Fruit fly (Drosophila melanogaster) whole organism, embryonic: ENCODE results near the gene CG11811.

Source experiments
- Asciz ChIP-seq: fragments of 200-800 bp; sonication (Bioruptor generic); optimal IDR thresholded peaks from 2 replicates; lab custom pipeline; 2017; ENCODE audit warnings: missing biosample characterization, mild to moderate bottlenecking, missing genetic modification characterization, missing genetic modification reagents
- Bgb ChIP-seq: fragments of 200-800 bp; sonication (Bioruptor generic); IDR thresholded peaks from 2 replicates; pipeline ENCODE4 v1.3.6; 2022; ENCODE audit warnings: missing biosample characterization, missing genetic modification characterization; ENCODE audit not compliant: partially characterized antibody
- CG14050 ChIP-seq: fragments of 200-800 bp; sonication (Bioruptor generic); IDR thresholded peaks from 3 replicates; pipeline ENCODE4 v1.3.6; 2022; ENCODE audit warnings: missing biosample characterization, missing genetic modification characterization
- CG2678 ChIP-seq: fragments of 200-800 bp; sonication (Bioruptor generic); optimal IDR thresholded peaks from 3 replicates; lab custom pipeline; 2019; ENCODE audit warnings: missing biosample characterization, mild to moderate bottlenecking, missing genetic modification characterization, moderate library complexity
- CG30431 ChIP-seq: fragments of 200-800 bp; sonication (Bioruptor generic); optimal IDR thresholded peaks from 2 replicates; lab custom pipeline; 2017; ENCODE audit warnings: missing biosample characterization, missing genetic modification characterization
- CG31388 ChIP-seq: fragments of 200-800 bp; sonication (Bioruptor generic); optimal IDR thresholded peaks from 2 replicates; lab custom pipeline; 2016; ENCODE audit warnings: missing biosample characterization, missing genetic modification characterization
- CG3847 ChIP-seq: fragments of 200-800 bp; sonication (Bioruptor generic); IDR thresholded peaks from 2 replicates; pipeline ENCODE4 v1.3.6; 2022; ENCODE audit warnings: missing biosample characterization, missing genetic modification characterization
- CG42726 ChIP-seq: fragments of 200-800 bp; sonication (Bioruptor generic); IDR thresholded peaks from 2 replicates; pipeline ENCODE4 v1.3.6; 2022; ENCODE audit warnings: missing biosample characterization, missing genetic modification characterization; ENCODE audit not compliant: partially characterized antibody
- CG43689 ChIP-seq: fragments of 200-800 bp; sonication (Bioruptor generic); IDR thresholded peaks from 2 replicates; pipeline ENCODE4 v1.3.6; 2022; ENCODE audit warnings: missing biosample characterization, missing genetic modification characterization
- CG5245 ChIP-seq: fragments of 200-800 bp; sonication (Bioruptor generic); optimal IDR thresholded peaks from 3 replicates; lab custom pipeline; 2016; ENCODE audit warnings: missing biosample characterization, missing genetic modification characterization
- CG6689 ChIP-seq: fragments of 200-800 bp; sonication (Bioruptor generic); IDR thresholded peaks from 2 replicates; pipeline ENCODE4 v1.3.6; 2022; ENCODE audit warnings: missing biosample characterization, missing genetic modification characterization
- CG7786 ChIP-seq: fragments of 200-800 bp; sonication (Bioruptor generic); optimal IDR thresholded peaks from 2 replicates; lab custom pipeline; 2016; ENCODE audit warnings: missing biosample characterization, missing genetic modification characterization
- CG7928 ChIP-seq: fragments of 200-800 bp; sonication (Bioruptor generic); optimal IDR thresholded peaks from 2 replicates; lab custom pipeline; 2017; ENCODE audit warnings: missing biosample characterization, mild to moderate bottlenecking, missing genetic modification characterization
- CG8290 ChIP-seq, 3 experiments: fragments of 200-800 bp; sonication (Bioruptor generic); optimal IDR thresholded peaks; 2 replicates each; lab custom pipeline; 2016 to 2019; ENCODE audit warnings: missing biosample characterization in 3 of 3, missing genetic modification characterization in 3 of 3, mild to moderate bottlenecking in 2 of 3, moderate library complexity in 1 of 3
- CG8765 ChIP-seq: fragments of 200-800 bp; sonication (Bioruptor generic); IDR thresholded peaks from 2 replicates; pipeline ENCODE4 v1.3.6; 2022; ENCODE audit warnings: missing biosample characterization, missing genetic modification characterization
- D19B ChIP-seq: fragments of 200-800 bp; sonication (Bioruptor generic); optimal IDR thresholded peaks from 2 replicates; lab custom pipeline; 2017; ENCODE audit warnings: missing biosample characterization, mild to moderate bottlenecking, missing genetic modification characterization
- Deaf1 ChIP-seq: fragments of 200-800 bp; optimal IDR thresholded peaks from 3 replicates; lab custom pipeline; 2019; ENCODE audit warnings: missing biosample characterization, mild to moderate bottlenecking, missing genetic modification characterization, moderate library complexity
- Dip3 ChIP-seq: fragments of 200-800 bp; sonication (Bioruptor generic); optimal IDR thresholded peaks from 3 replicates; lab custom pipeline; 2016; ENCODE audit warnings: missing biosample characterization, missing genetic modification characterization
- Drgx ChIP-seq: fragments of 200-800 bp; sonication (Bioruptor generic); IDR thresholded peaks from 2 replicates; pipeline ENCODE4 v1.3.6; 2022; ENCODE audit warnings: missing biosample characterization, missing genetic modification characterization
- Ets65A ChIP-seq: fragments of 200-800 bp; sonication (Bioruptor generic); peaks from one replicate; lab custom pipeline; 2016; ENCODE audit warnings: missing biosample characterization, missing genetic modification characterization
- GATAe ChIP-seq: fragments of 200-800 bp; sonication (Bioruptor generic); conservative IDR thresholded peaks from 2 replicates; pipeline ENCODE4 v1.3.6; 2022; ENCODE audit warnings: missing biosample characterization, missing genetic modification characterization
- HmgZ ChIP-seq: fragments of 200-800 bp; sonication (Bioruptor generic); optimal IDR thresholded peaks from 2 replicates; lab custom pipeline; 2018; ENCODE audit warnings: missing biosample characterization, mild to moderate bottlenecking, missing genetic modification characterization
- Hr39 ChIP-seq: fragments of >200 bp; optimal IDR thresholded peaks from 2 replicates; lab custom pipeline; 2017
- Lim3 ChIP-seq: fragments of 200-800 bp; sonication (Bioruptor generic); IDR thresholded peaks from 2 replicates; pipeline ENCODE4 v1.3.6; 2022; ENCODE audit warnings: missing biosample characterization, missing genetic modification characterization
- MBD-R2 ChIP-seq: fragments of 200-800 bp; sonication (Bioruptor generic); IDR thresholded peaks from 2 replicates; pipeline ENCODE4 v1.3.6; 2022; ENCODE audit warnings: missing biosample characterization, missing genetic modification characterization
- Meics ChIP-seq: fragments of 200-800 bp; sonication (Bioruptor generic); optimal IDR thresholded peaks from 2 replicates; lab custom pipeline; 2017; ENCODE audit warnings: missing biosample characterization, mild to moderate bottlenecking, missing genetic modification characterization
- Mes4 ChIP-seq: fragments of 200-800 bp; sonication (Bioruptor generic); optimal IDR thresholded peaks from 2 replicates; lab custom pipeline; 2016; ENCODE audit warnings: missing biosample characterization, missing genetic modification characterization
- Nf-YA ChIP-seq: fragments of 200-800 bp; sonication (Bioruptor generic); IDR thresholded peaks from 2 replicates; pipeline ENCODE4 v1.3.6; 2022; ENCODE audit warnings: missing biosample characterization, missing genetic modification characterization
- Oaz ChIP-seq: fragments of 200-800 bp; sonication (Bioruptor generic); IDR thresholded peaks from 2 replicates; pipeline ENCODE4 v1.3.6; 2022; ENCODE audit warnings: missing biosample characterization, missing genetic modification characterization
- PHDP ChIP-seq: fragments of 200-800 bp; sonication (Bioruptor generic); optimal IDR thresholded peaks from 3 replicates; lab custom pipeline; 2018; ENCODE audit warnings: missing biosample characterization, mild to moderate bottlenecking, missing genetic modification characterization, moderate library complexity
- Sox102F ChIP-seq: fragments of 200-800 bp; sonication (Bioruptor generic); optimal IDR thresholded peaks from 2 replicates; lab custom pipeline; 2018; ENCODE audit warnings: missing biosample characterization, mild to moderate bottlenecking, missing genetic modification characterization, moderate library complexity
- ci ChIP-seq: fragments of 200-800 bp; sonication (Bioruptor generic); IDR thresholded peaks from 3 replicates; pipeline ENCODE4 v1.3.6; 2022; ENCODE audit warnings: missing biosample characterization, missing genetic modification characterization
- crol ChIP-seq: fragments of 200-800 bp; sonication (Bioruptor generic); IDR thresholded peaks from 2 replicates; pipeline ENCODE4 v1.3.6; 2022; ENCODE audit warnings: missing biosample characterization, missing genetic modification characterization
- crp ChIP-seq, 2 experiments: fragments of 200-800 bp; sonication (Bioruptor generic); optimal IDR thresholded peaks; 2 replicates in 1 of 2; 3 replicates in 1 of 2; lab custom pipeline; 2017; ENCODE audit warnings: missing biosample characterization in 2 of 2, missing genetic modification characterization in 2 of 2, mild to moderate bottlenecking in 1 of 2, moderate library complexity in 1 of 2
- dan ChIP-seq: fragments of 200-800 bp; sonication (Bioruptor generic); IDR thresholded peaks from 2 replicates; pipeline ENCODE4 v1.3.6; 2022; ENCODE audit warnings: missing biosample characterization, missing genetic modification characterization
- gro ChIP-seq: fragments of 200-800 bp; sonication (Bioruptor generic); optimal IDR thresholded peaks from 2 replicates; lab custom pipeline; 2016; ENCODE audit warnings: missing biosample characterization, missing genetic modification characterization
- ham ChIP-seq: fragments of 200-800 bp; sonication (Bioruptor generic); IDR thresholded peaks from 2 replicates; pipeline ENCODE4 v1.3.6; 2022; ENCODE audit warnings: missing biosample characterization, missing genetic modification characterization
- jing ChIP-seq: fragments of 200-800 bp; sonication (Bioruptor generic); optimal IDR thresholded peaks from 2 replicates; lab custom pipeline; 2018; ENCODE audit warnings: missing biosample characterization, mild to moderate bottlenecking, missing genetic modification characterization
- kni ChIP-seq: fragments of 200-800 bp; sonication (Bioruptor generic); optimal IDR thresholded peaks from 3 replicates; lab custom pipeline; 2017; ENCODE audit warnings: mild to moderate bottlenecking, missing biosample characterization, missing genetic modification reagents, missing genetic modification characterization
- mirr ChIP-seq: fragments of 200-800 bp; sonication (Bioruptor generic); optimal IDR thresholded peaks from 3 replicates; lab custom pipeline; 2018; ENCODE audit warnings: missing biosample characterization, mild to moderate bottlenecking, missing genetic modification characterization
- onecut ChIP-seq: fragments of 200-800 bp; sonication (Bioruptor generic); IDR thresholded peaks from 2 replicates; pipeline ENCODE4 v1.3.6; 2022; ENCODE audit warnings: missing biosample characterization, missing genetic modification characterization
- org-1 ChIP-seq: fragments of 200-800 bp; sonication (Bioruptor generic); optimal IDR thresholded peaks from 2 replicates; lab custom pipeline; 2017; ENCODE audit warnings: missing biosample characterization, missing genetic modification characterization
- pum ChIP-seq: fragments of 200-800 bp; sonication (Bioruptor generic); optimal IDR thresholded peaks from 2 replicates; lab custom pipeline; 2016; ENCODE audit warnings: missing biosample characterization, missing genetic modification characterization
- rib ChIP-seq: fragments of 200-800 bp; sonication (Bioruptor generic); IDR thresholded peaks from 2 replicates; pipeline ENCODE4 v1.3.6; 2022; ENCODE audit warnings: missing biosample characterization, missing genetic modification characterization
- run ChIP-seq: fragments of 200-800 bp; sonication (Bioruptor generic); optimal IDR thresholded peaks from 3 replicates; lab custom pipeline; 2018; ENCODE audit warnings: missing biosample characterization, mild to moderate bottlenecking, missing genetic modification characterization
- stc ChIP-seq: fragments of 200-800 bp; sonication (Bioruptor generic); IDR thresholded peaks from 2 replicates; pipeline ENCODE4 v1.3.6; 2022; ENCODE audit warnings: missing biosample characterization, missing genetic modification characterization
- stwl ChIP-seq: fragments of 200-800 bp; sonication (Bioruptor generic); optimal IDR thresholded peaks from 3 replicates; lab custom pipeline; 2018; ENCODE audit warnings: missing biosample characterization, mild to moderate bottlenecking, missing genetic modification characterization, moderate library complexity
- tna ChIP-seq: fragments of 200-800 bp; sonication (Bioruptor generic); IDR thresholded peaks from 2 replicates; pipeline ENCODE4 v1.3.6; 2022; ENCODE audit warnings: missing biosample characterization, missing genetic modification characterization; ENCODE audit not compliant: partially characterized antibody
- yki ChIP-seq: fragments of >200 bp; optimal IDR thresholded peaks from 3 replicates; lab custom pipeline; 2018
- zen2 ChIP-seq: fragments of 200-800 bp; sonication (Bioruptor generic); IDR thresholded peaks from 3 replicates; pipeline ENCODE4 v1.3.6; 2022; ENCODE audit warnings: missing biosample characterization, missing genetic modification characterization; ENCODE audit not compliant: partially characterized antibody
- zf30C ChIP-seq: fragments of 200-800 bp; sonication (Bioruptor generic); optimal IDR thresholded peaks from 3 replicates; lab custom pipeline; 2018; ENCODE audit warnings: missing biosample characterization, mild to moderate bottlenecking, missing genetic modification characterization

The CG11811 gene

DNA sequence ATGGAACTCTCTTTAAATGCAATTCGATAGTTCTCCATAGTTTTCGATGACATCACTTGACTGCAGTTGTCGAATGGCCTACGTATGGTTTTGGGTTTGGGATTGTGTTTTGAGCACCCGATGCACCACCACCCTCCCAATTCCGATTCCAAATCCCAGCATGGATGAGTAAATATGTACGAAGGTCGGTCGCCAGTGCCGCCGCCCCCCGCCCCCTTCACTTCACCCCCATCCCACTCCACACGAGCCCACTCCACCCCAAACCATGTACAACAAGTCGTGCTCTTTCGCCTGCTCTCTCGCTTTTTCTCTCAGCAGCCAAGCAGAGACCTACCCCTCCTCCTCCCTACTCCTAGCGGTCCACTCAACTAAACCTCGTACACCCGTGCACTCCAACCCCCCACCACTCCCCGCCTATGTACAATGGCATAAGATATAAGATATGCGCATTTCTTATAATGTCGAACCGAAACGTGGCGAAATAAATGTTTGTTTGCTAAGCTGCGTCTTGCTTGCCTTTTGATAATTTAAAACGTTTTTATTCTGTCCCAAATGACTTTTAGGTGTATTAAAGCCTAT is 10.0 kb upstream of the CG11811 start (continued):
- TF ChIP-seq crp (GFP tag; optimal IDR thresholded peaks at IDR 0.05; lab: Kevin White, UChicago) (no peak), CG14050 (GFP tag; lab: Robert Waterston, UW) (no peak), run (tag; lab: Kevin White, UChicago) (no peak), Oaz (peak; percentile 21; the same call in 1 of the 2 replicates), CG7928 (GFP tag; lab: Kevin White, UChicago) (no peak), CG8290 (GFP tag; optimal IDR thresholded peaks at IDR 0.05; lab: Kevin White, UChicago) (no peak), CG8290 (tag; optimal IDR thresholded peaks at IDR 0.05; lab: Kevin White, UChicago) (peak in 1 of 2 experiments; percentile 41), Lim3 (no peak), MBD-R2 (GFP tag; lab: Robert Waterston, UW) (peak; percentile 18; the same call in 1 of the 2 replicates), zen2 (GFP tag; lab: Robert Waterston, UW) (no peak), CG2678 (tag; lab: Kevin White, UChicago) (no peak), dan (no peak), CG8765 (GFP tag; lab: Robert Waterston, UW) (no peak), Nf-YA (GFP tag; lab: Robert Waterston, UW) (no peak), CG5245 (no peak), Drgx (GFP tag; lab: Robert Waterston, UW) (0 out of 2 replicates have a peak, but pooled peaks have one; percentile 28), Hr39 (lab: Kevin White, UChicago) (no peak), org-1 (GFP tag; lab: Kevin White, UChicago) (no peak), CG42726 (GFP tag; lab: Robert Waterston, UW) (0 out of 2 replicates have a peak, but pooled peaks have one; percentile 38), ham (GFP tag; lab: Robert Waterston, UW) (no peak), CG7786 (no peak), mirr (GFP tag; lab: Kevin White, UChicago) (peak; percentile 18), CG6689 (GFP tag; lab: Robert Waterston, UW) (peak; percentile 44; the same call in 1 of the 2 replicates), GATAe (GFP tag; lab: Robert Waterston, UW) (no peak), PHDP (no peak), Bgb (GFP tag; lab: Robert Waterston, UW) (peak; percentile 38; the same call in 1 of the 2 replicates), Deaf1 (tag; lab: Kevin White, UChicago) (peak; percentile 10), stc (GFP tag; lab: Robert Waterston, UW) (peak; percentile 54), pum (no peak), rib (GFP tag; lab: Robert Waterston, UW) (peak; percentile 65; the same call in 1 of the 2 replicates), yki (lab: Kevin White, UChicago) (peak; percentile 19), Ets65A (GFP tag; lab: Kevin White, UChicago) (no peak), Mes4 (GFP tag; lab: Kevin White, UChicago) (no peak), onecut (peak; percentile 15), HmgZ (tag; lab: Kevin White, UChicago) (no peak), kni (GFP tag; lab: Kevin White, UChicago) (peak; percentile 56), gro (GFP tag; lab: Kevin White, UChicago) (no peak), tna (GFP tag; lab: Robert Waterston, UW) (peak; percentile 38; the same call in 1 of the 2 replicates), CG3847 (0 out of 2 replicates have a peak, but pooled peaks have one; percentile 30), D19B (GFP tag; lab: Kevin White, UChicago) (no peak), stwl (tag; lab: Kevin White, UChicago) (no peak), ci (peak; percentile 49; the same call in 1 of the 3 replicates), Meics (GFP tag; lab: Kevin White, UChicago) (peak; percentile 16), CG31388 (GFP tag; lab: Kevin White, UChicago) (no peak), crol (peak; percentile 99), CG30431 (GFP tag; lab: Kevin White, UChicago) (no peak), zf30C (GFP tag; lab: Kevin White, UChicago) (no peak), CG43689 (GFP tag; lab: Robert Waterston, UW) (no peak), Sox102F (GFP tag; lab: Kevin White, UChicago) (no peak), Asciz (GFP tag; lab: Kevin White, UChicago) (no peak), Dip3 (GFP tag; lab: Kevin White, UChicago) (no peak), jing (no peak)
